Fruit fly (Drosophila melanogaster): ENCODE measurements around the gene CG8065.

DNA sequence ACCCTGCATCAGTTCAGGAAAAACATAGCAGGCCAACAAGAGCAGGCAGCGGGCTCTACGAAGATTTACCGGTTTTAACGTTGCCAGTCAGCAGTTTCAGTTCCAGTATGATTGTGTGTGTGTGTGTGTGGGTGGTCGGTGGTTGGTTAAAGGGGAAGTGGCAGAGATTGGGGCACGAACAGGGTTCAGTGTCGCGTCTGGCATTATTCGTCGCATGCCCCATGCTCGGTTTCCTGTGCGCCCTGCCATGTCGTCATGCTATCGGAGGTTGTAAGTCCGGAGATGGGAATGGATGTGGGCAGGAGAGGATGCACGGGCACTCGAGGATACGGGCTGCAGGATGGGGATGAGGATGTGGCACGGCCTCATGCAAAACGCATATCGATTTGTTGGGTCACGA, 43.3 kb downstream of the CG8065 start:
- TF ChIP-seq psq (optimal IDR thresholded peaks at IDR 0.05) (no peak), pan (optimal IDR thresholded peaks at IDR 0.05) (no peak), usp (GFP tag; optimal IDR thresholded peaks at IDR 0.05) (no peak), EcR (GFP tag; optimal IDR thresholded peaks at IDR 0.05) (no peak), Dll (optimal IDR thresholded peaks at IDR 0.05) (no peak)
